Worm (Caenorhabditis elegans) whole organism, L3 larva: ENCODE measurements around the gene unc-8.
A peak's percentile ranks its signal among the peaks of the same experiment; 100 is the strongest.

Source experiments
- ZK546.5 ChIP-seq: sonication (generic microtip); optimal IDR thresholded peaks from 2 replicates; lab custom pipeline; 2017; ENCODE audit warnings: missing biosample characterization, missing genetic modification characterization
- aly-2 ChIP-seq: fragments of 150-350 bp; optimal IDR thresholded peaks from 2 replicates; lab custom pipeline; 2014; ENCODE audit warnings: missing biosample characterization, missing genetic modification characterization
- ceh-16 ChIP-seq: sonication (generic microtip); optimal IDR thresholded peaks from 2 replicates; lab custom pipeline; 2017; ENCODE audit warnings: missing biosample characterization, missing genetic modification characterization
- ceh-28 ChIP-seq: fragments of 150-350 bp; optimal IDR thresholded peaks from 2 replicates; lab custom pipeline; 2014; ENCODE audit warnings: missing biosample characterization, missing genetic modification reagents, missing genetic modification characterization
- ceh-82 ChIP-seq: fragments of 150-350 bp; optimal IDR thresholded peaks from 2 replicates; lab custom pipeline; 2014; ENCODE audit warnings: missing biosample characterization, missing genetic modification characterization
- ceh-9 ChIP-seq: sonication (generic microtip); optimal IDR thresholded peaks from 2 replicates; lab custom pipeline; 2018; ENCODE audit warnings: missing biosample characterization, missing genetic modification characterization
- egl-27 ChIP-seq: sonication (generic microtip); optimal IDR thresholded peaks from 4 replicates; lab custom pipeline; 2017; ENCODE audit warnings: missing biosample characterization, missing genetic modification reagents, missing genetic modification characterization
- egl-5 ChIP-seq: fragments of 150-350 bp; optimal IDR thresholded peaks from 2 replicates; lab custom pipeline; 2017; ENCODE audit warnings: missing biosample characterization, missing genetic modification reagents, missing genetic modification characterization, inconsistent platforms
- elt-1 ChIP-seq: fragments of 150-350 bp; optimal IDR thresholded peaks from 2 replicates; lab custom pipeline; 2014; ENCODE audit warnings: missing biosample characterization, missing genetic modification characterization
- elt-2 ChIP-seq: sonication (generic microtip); optimal IDR thresholded peaks from 2 replicates; lab custom pipeline; 2016; ENCODE audit warnings: missing genetic modification reagents, mild to moderate bottlenecking, missing genetic modification characterization, missing compliant biosample characterization
- eor-1 ChIP-seq, 2 experiments: fragments of 150-350 bp; optimal IDR thresholded peaks; 2 replicates each; lab custom pipeline; 2014 to 2018; ENCODE audit warnings: missing biosample characterization in 2 of 2, missing genetic modification characterization in 2 of 2
- fkh-10 ChIP-seq: sonication (generic microtip); optimal IDR thresholded peaks from 2 replicates; lab custom pipeline; 2017; ENCODE audit warnings: missing biosample characterization, missing genetic modification reagents, missing genetic modification characterization
- lin-15B ChIP-seq: fragments of 150-350 bp; optimal IDR thresholded peaks from 2 replicates; lab custom pipeline; 2014; ENCODE audit warnings: missing biosample characterization, missing genetic modification characterization
- lin-39 ChIP-seq: fragments of 150-350 bp; optimal IDR thresholded peaks from 2 replicates; lab custom pipeline; 2018; ENCODE audit warnings: missing biosample characterization, missing genetic modification reagents, missing genetic modification characterization
- lsy-12 ChIP-seq: sonication (generic microtip); optimal IDR thresholded peaks from 2 replicates; lab custom pipeline; 2016; ENCODE audit warnings: mild to moderate bottlenecking, missing genetic modification characterization, missing compliant biosample characterization
- mdl-1 ChIP-seq: fragments of 150-350 bp; optimal IDR thresholded peaks from 2 replicates; lab custom pipeline; 2014; ENCODE audit warnings: missing biosample characterization, missing genetic modification characterization
- mml-1 ChIP-seq: fragments of 150-350 bp; sonication (generic microtip); optimal IDR thresholded peaks from 3 replicates; lab custom pipeline; 2014; ENCODE audit warnings: missing biosample characterization, missing genetic modification characterization
- nhr-11 ChIP-seq: fragments of 150-350 bp; optimal IDR thresholded peaks from 2 replicates; lab custom pipeline; 2014; ENCODE audit warnings: missing biosample characterization, missing genetic modification characterization
- nhr-12 ChIP-seq: fragments of 150-350 bp; optimal IDR thresholded peaks from 2 replicates; lab custom pipeline; 2014; ENCODE audit warnings: missing biosample characterization, missing genetic modification characterization
- nhr-23 ChIP-seq: fragments of 150-350 bp; optimal IDR thresholded peaks from 2 replicates; lab custom pipeline; 2014; ENCODE audit warnings: missing biosample characterization, missing genetic modification reagents, missing genetic modification characterization
- nhr-237 ChIP-seq: fragments of 150-350 bp; optimal IDR thresholded peaks from 2 replicates; lab custom pipeline; 2014; ENCODE audit warnings: missing biosample characterization, missing genetic modification characterization
- nhr-25 ChIP-seq: sonication (generic microtip); optimal IDR thresholded peaks from 2 replicates; lab custom pipeline; 2017; ENCODE audit warnings: missing biosample characterization, missing genetic modification characterization
- nhr-43 ChIP-seq: sonication (generic microtip); optimal IDR thresholded peaks from 2 replicates; lab custom pipeline; 2016; ENCODE audit warnings: mild to moderate bottlenecking, missing genetic modification characterization, missing compliant biosample characterization; ENCODE audit not compliant: poor library complexity, severe bottlenecking
- nhr-76 ChIP-seq: fragments of 150-350 bp; sonication (generic microtip); optimal IDR thresholded peaks from 5 replicates; lab custom pipeline; 2014; ENCODE audit warnings: missing biosample characterization, missing genetic modification characterization
- pha-4 ChIP-seq: fragments of 150-350 bp; optimal IDR thresholded peaks from 2 replicates; lab custom pipeline; 2014; ENCODE audit warnings: missing biosample characterization, missing genetic modification reagents, missing genetic modification characterization
- pqm-1 ChIP-seq: fragments of 150-350 bp; optimal IDR thresholded peaks from 2 replicates; lab custom pipeline; 2017; ENCODE audit warnings: missing biosample characterization, missing genetic modification characterization, inconsistent platforms
- skn-1 ChIP-seq: fragments of 150-350 bp; optimal IDR thresholded peaks from 2 replicates; lab custom pipeline; 2014; ENCODE audit warnings: missing biosample characterization, missing genetic modification characterization
- tbx-2 ChIP-seq: sonication (generic microtip); optimal IDR thresholded peaks from 2 replicates; lab custom pipeline; 2016; ENCODE audit warnings: mild to moderate bottlenecking, missing genetic modification characterization, missing compliant biosample characterization
- unc-39 ChIP-seq: sonication (generic microtip); optimal IDR thresholded peaks from 4 replicates; lab custom pipeline; 2017; ENCODE audit warnings: missing biosample characterization, missing genetic modification characterization
- unc-62 ChIP-seq: fragments of 150-350 bp; sonication (generic microtip); optimal IDR thresholded peaks from 4 replicates; lab custom pipeline; 2014; ENCODE audit warnings: missing biosample characterization, missing genetic modification reagents, missing genetic modification characterization
- zag-1 ChIP-seq: fragments of 150-350 bp; optimal IDR thresholded peaks from 2 replicates; lab custom pipeline; 2014; ENCODE audit warnings: missing biosample characterization, missing genetic modification characterization
- ztf-11 ChIP-seq: fragments of 150-350 bp; optimal IDR thresholded peaks from 2 replicates; lab custom pipeline; 2014; ENCODE audit warnings: missing biosample characterization, missing genetic modification characterization
- ztf-4 ChIP-seq: fragments of 150-350 bp; optimal IDR thresholded peaks from 2 replicates; lab custom pipeline; 2014; ENCODE audit warnings: missing biosample characterization, missing genetic modification characterization

The unc-8 gene

DNA sequence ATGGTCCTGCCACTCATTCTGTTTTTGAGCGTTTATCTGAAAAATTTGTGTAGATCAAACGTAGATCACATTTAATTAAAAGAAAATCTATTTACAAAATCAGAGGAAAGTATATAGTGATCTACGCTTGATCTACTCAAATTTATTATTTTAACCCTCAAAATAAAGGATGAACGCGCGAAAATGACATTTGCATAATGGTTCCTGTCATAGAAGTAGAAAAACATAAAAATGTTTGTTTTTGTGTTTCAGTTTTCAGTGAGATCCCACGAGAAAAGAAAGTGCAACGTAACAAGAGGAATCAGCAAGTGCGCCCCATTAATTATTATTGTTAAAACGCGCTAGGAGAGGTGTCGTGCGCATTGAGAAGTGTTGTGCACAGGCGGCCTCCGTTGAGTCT, 14.4 kb downstream of the unc-8 start:
- TF ChIP-seq lsy-12 (tag; lab: Kevin White, UChicago) = no peak
- TF ChIP-seq nhr-25 = no peak
- no peak for TF ChIP-seq zag-1
- no peak for TF ChIP-seq fkh-10 (GFP tag; lab: Kevin White, UChicago)
- TF ChIP-seq lin-39 (tag; lab: Kevin White, UChicago) = no peak
- no peak for TF ChIP-seq mml-1

ce11 chrIV:7212769-7213168, 15.8 kb downstream of the unc-8 start:
- TF ChIP-seq nhr-23 (tag; lab: Kevin White, UChicago) (no peak), pqm-1 (peak; percentile 27), nhr-43 (tag; lab: Kevin White, UChicago) (no peak), elt-2 (tag; lab: Kevin White, UChicago) (peak; percentile 62), tbx-2 (tag; lab: Kevin White, UChicago) (no peak)

DNA sequence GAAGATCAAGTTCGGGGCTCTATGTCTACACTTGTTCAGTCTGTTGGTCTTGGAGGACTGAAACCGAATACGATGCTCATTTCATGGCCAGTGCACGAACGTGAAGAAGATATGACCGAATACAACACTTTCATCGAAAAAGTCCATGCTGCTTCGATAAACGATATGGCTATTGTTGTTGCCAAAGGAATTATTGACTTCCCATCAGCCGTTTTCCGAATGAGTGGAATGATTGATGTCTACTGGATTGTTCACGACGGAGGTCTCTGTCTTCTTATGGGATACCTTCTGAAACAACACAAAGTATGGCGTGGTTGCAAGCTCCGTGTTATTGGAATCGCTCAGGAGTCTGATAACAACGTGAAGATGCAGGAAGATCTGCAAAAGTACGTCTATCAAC, 19.3 kb downstream of the unc-8 start:
- TF ChIP-seq aly-2 (no peak), pha-4 (tag; lab: Kevin White, UChicago) (no peak), elt-2 (tag; lab: Kevin White, UChicago) (no peak), unc-39 (tag; lab: Kevin White, UChicago) (no peak)
- TF ChIP-seq, all 47 proteins: peak for 0

DNA sequence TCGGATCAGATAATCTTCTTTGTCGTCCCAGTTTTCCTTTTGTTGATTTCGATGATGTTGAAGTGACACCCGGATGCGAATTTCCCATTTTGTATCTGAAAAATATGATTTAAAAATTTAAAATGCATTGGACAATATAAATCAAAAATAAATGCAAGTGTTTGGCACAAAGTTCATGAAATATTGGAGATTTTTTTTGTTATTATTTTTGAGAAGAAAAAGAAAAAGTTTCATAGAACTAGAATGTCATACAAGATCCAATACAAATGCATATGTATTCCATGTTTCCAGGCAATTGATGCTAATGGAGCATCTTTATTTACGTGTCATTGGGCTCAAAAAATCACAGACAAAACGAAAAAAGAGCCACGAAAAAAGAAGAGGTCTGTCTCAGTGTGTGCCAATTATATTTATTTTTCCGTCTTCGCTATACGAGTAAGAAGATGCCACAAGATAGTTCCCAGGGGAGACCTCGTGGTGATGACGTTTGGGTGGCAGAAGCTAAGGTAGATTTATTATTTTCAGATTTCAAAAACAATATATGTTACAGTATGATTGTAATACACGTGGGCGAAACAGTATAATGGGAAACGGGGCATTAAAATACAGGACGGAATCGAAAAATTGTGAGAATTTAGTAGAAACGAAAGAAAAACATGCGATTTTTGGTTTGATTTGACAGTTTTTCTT, 22.6 kb downstream of the unc-8 start, which contains the start of the genes glb-23 and R13A1.1:
TSS of gene glb-23 (minus strand) at position 101 of the 690 bp plus-strand sequence.
TSS of gene R13A1.1 (plus strand) at position 640 of the 690 bp plus-strand sequence.
- TF ChIP-seq nhr-25 = no peak
- no peak for TF ChIP-seq nhr-76
- TF ChIP-seq nhr-23 (tag; lab: Kevin White, UChicago) = no peak
- no peak for TF ChIP-seq aly-2
- no peak for TF ChIP-seq ztf-11 (tag; lab: Kevin White, UChicago)
- TF ChIP-seq unc-62 (GFP tag; lab: Kevin White, UChicago) = no peak
- TF ChIP-seq ztf-4 (tag; lab: Kevin White, UChicago) = no peak
- no peak for TF ChIP-seq nhr-12 (tag; lab: Kevin White, UChicago)
- TF ChIP-seq elt-1 = no peak
- no peak for TF ChIP-seq ceh-16 (tag; lab: Kevin White, UChicago)
- TF ChIP-seq, all 47 proteins: peak for 0

- TF ChIP-seq nhr-237 (tag; lab: Kevin White, UChicago) (no peak), fkh-10 (GFP tag; lab: Kevin White, UChicago) (peak; percentile 18), nhr-11 (no peak), nhr-43 (tag; lab: Kevin White, UChicago) (no peak)
Observed at ce11 chrIV:7222088-7222487, 25.1 kb downstream of the unc-8 start.

DNA sequence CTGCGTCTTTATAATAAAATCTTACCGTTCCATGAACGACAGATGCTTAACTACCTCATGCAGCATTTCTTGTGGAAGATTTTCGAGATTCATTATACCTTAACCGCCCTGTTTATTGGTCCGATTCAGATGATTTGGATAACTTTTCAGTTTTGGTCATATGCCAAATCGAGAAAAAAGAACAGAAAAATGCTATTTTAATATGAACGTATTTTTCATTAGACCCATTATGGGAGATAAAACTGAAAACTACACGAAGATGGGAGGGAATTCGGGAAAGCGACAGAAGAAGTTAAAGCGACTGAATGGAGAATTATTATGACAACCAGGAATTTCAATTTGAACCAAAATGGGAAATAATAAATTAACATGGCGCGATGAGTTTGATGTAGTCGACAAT, 30.1 kb downstream of the unc-8 start, which contains the start of gene R13A1.10:
TSS of gene R13A1.10 (minus strand) at position 101 of the 400 bp plus-strand sequence.
- TF ChIP-seq ceh-82 (tag; lab: Kevin White, UChicago) = no peak
- TF ChIP-seq, all 47 proteins: peak for 0

ce11 chrIV:7228208-7228607, 31.3 kb downstream of the unc-8 start, which contains the start of gene D2024.5:
D2024.5 (minus strand) TSS chrIV:7228308.
- TF ChIP-seq ceh-9 (tag; lab: Kevin White, UChicago) (no peak), ztf-11 (tag; lab: Kevin White, UChicago) (no peak), lin-15B (no peak), nhr-76 (no peak), egl-5 (tag; lab: Kevin White, UChicago) (no peak), aly-2 (no peak), ceh-28 (no peak), eor-1 (tag; optimal IDR thresholded peaks at IDR 0.05; lab: Kevin White, UChicago) (no peak), mdl-1 (no peak), nhr-237 (tag; lab: Kevin White, UChicago) (no peak), lin-39 (tag; lab: Kevin White, UChicago) (no peak), skn-1 (tag; lab: Kevin White, UChicago) (no peak), nhr-25 (no peak), nhr-12 (tag; lab: Kevin White, UChicago) (no peak), elt-1 (no peak), ZK546.5 (tag; lab: Kevin White, UChicago) (no peak), egl-27 (tag; lab: Kevin White, UChicago) (no peak)
